Worm (Caenorhabditis elegans): Measurements from ENCODE around the gene F54D5.9.
A peak's percentile ranks its signal among the peaks of the same experiment; 100 is the strongest.
"Not testable (repeated sequence)": the region's sequence is repeated elsewhere in the genome, so short reads cannot be mapped to it uniquely, and the experiment has no call there.

DNA sequence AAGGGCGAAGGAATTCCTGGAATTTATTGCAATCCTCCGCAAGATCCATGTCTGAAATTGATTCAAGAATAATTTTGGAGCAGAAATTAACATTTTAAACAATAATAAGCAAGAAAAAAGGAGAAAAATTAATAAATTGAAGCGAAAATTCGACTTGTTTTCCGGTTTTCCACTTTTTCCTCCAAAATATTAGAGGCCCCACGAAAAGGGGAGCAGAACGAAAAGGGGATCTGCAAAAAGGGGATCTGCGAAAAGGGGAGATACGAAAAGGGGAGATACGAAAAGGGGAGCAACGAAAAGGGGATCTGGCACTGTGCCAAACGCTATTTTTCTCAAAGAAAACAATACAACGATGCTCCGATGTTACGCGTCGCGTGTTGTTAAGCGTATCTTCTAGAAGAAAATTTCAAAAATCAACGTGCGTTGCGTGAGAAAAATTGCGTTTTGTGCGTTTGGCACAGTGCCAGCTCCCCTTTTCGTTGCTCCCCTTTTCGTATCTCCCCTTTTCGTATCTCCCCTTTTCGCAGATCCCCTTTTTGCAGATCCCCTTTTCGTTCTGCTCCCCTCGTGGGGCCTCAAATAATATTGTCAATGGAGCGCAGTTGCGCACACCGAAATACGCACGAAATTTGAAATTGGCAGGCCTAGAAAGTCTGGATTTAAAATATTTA, 10.1 kb downstream of the F54D5.9 start, which contains the start of gene Y62F5A.12:
- peak; percentile 98 for TF ChIP-seq dmd-9 (GFP tag; IDR thresholded peaks at IDR 0.05)
- TF ChIP-seq mep-1 (tag; optimal IDR thresholded peaks at IDR 0.05) = peak; percentile 85
- not testable (repeated sequence) for TF ChIP-seq ztf-11, R02D3.7, unc-62, nhr-6 (tag; optimal IDR thresholded peaks at IDR 0.05)
- TF ChIP-seq unc-62 (GFP tag; optimal IDR thresholded peaks at IDR 0.05 in 1 of 2) = peak in 1 of 2 experiments; percentile 66

Data from whole organism, L4 larva.